Fruit fly (Drosophila melanogaster): ENCODE data around the gene CG13893.
A peak's percentile ranks its signal among the peaks of the same experiment; 100 is the strongest.

The CG13893 gene

DNA sequence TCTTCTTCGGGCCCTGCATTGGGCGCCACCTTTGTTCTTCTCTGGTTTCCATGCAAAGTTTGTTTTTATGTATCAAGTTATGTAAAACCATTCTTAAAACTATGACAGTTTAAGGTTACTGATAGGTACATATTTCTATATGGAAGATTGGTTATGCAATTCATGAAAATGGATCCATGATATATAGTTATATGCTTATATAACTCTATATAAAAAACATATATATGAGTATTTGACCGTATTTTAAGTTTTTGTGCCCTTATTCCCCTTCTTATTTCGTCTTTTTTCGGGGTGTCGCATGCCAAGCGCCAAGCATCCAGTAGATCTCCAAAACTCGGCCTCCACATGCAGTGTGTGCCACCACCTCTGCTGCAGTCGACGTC, 12.3 kb upstream of the CG13893 start:
- peak; percentile 60 for TF ChIP-seq Eip78C (GFP tag)
- no peak for TF ChIP-seq CG32006 (GFP tag; optimal IDR thresholded peaks at IDR 0.05)
- TF ChIP-seq CG6854 (GFP tag; optimal IDR thresholded peaks at IDR 0.05): no peak
- TF ChIP-seq topi (GFP tag; optimal IDR thresholded peaks at IDR 0.05): no peak

DNA sequence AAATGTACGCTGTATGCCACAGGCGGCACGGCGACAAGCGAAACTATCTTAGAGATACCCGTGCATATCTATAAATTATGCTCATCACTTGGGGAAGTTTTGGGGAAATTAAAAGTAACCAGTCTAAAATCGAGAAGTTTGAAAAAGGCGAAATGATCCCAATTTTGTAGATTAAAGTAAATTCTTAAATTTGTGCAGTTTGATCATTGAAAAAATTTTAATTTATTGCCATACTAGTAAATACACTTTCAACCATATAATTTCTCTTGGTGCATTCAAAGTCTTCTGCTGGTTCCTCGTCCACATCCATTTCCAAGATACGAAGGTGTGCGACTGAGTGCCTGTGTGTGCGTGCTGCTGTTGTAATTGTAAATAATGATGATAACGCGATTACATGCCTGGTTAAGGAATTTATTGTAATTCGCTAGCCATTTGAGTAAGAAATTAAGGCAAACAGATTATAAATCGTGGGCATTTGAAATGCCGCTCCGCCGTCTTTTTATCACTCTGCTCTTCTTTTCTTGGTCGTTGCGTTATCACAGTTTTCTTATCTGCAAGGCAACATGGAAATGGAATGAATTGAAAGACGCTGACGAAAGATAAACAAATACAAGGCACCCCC, 11.7 kb upstream of the CG13893 start:
- peak; percentile 70 for TF ChIP-seq CG3919 (GFP tag; optimal IDR thresholded peaks at IDR 0.05)
- no peak for TF ChIP-seq Eip93F (GFP tag; optimal IDR thresholded peaks at IDR 0.05)
- TF ChIP-seq CG6792 (GFP tag; optimal IDR thresholded peaks at IDR 0.05): peak; percentile 52
- peak; percentile 38 for TF ChIP-seq dsx (GFP tag; optimal IDR thresholded peaks at IDR 0.05; ENCODE audit: poor library complexity, severe bottlenecking)
- TF ChIP-seq CG32006 (GFP tag; optimal IDR thresholded peaks at IDR 0.05): peak; percentile 85
- TF ChIP-seq CG4318 (GFP tag; optimal IDR thresholded peaks at IDR 0.05): peak; percentile 73
- peak; percentile 57 for TF ChIP-seq esn (GFP tag; optimal IDR thresholded peaks at IDR 0.05)
- peak; percentile 87 for TF ChIP-seq CG8119 (GFP tag; IDR thresholded peaks at IDR 0.05)
- peak; percentile 91 for TF ChIP-seq Eip78C (GFP tag)
- peak; percentile 1 to 5 for TF ChIP-seq ss (GFP tag; optimal IDR thresholded peaks at IDR 0.05)
- no peak for TF ChIP-seq CG7368 (GFP tag; optimal IDR thresholded peaks at IDR 0.05)
- peak; percentile 28 for TF ChIP-seq Hr39 (GFP tag; optimal IDR thresholded peaks at IDR 0.05)
- no peak for TF ChIP-seq Hr38 (GFP tag; optimal IDR thresholded peaks at IDR 0.05)
- TF ChIP-seq CG15336 (GFP tag; IDR thresholded peaks at IDR 0.05): peak; percentile 87
- TF ChIP-seq Eip75B (GFP tag; optimal IDR thresholded peaks at IDR 0.05): peak; percentile 67
- TF ChIP-seq fd59A (GFP tag; optimal IDR thresholded peaks at IDR 0.05): peak; percentile 35
- TF ChIP-seq salr (GFP tag; optimal IDR thresholded peaks at IDR 0.05): peak in 1 of 2 experiments; percentile 80
- peak; percentile 78 for TF ChIP-seq CG6163 (GFP tag; IDR thresholded peaks at IDR 0.05)
- TF ChIP-seq topi (GFP tag; optimal IDR thresholded peaks at IDR 0.05): peak; percentile 31
- peak; percentile 54 for TF ChIP-seq CG8632 (GFP tag; optimal IDR thresholded peaks at IDR 0.05)
- TF ChIP-seq dac (GFP tag; optimal IDR thresholded peaks at IDR 0.05): peak; percentile 61
- TF ChIP-seq CG16779 (tag; optimal IDR thresholded peaks at IDR 0.05): peak; percentile 41
- TF ChIP-seq CG6854 (GFP tag; optimal IDR thresholded peaks at IDR 0.05): no peak
- TF ChIP-seq CG1621 (tag; optimal IDR thresholded peaks at IDR 0.05): peak; percentile 39
- peak; percentile 50 for TF ChIP-seq CG3032 (tag; optimal IDR thresholded peaks at IDR 0.05)
- TF ChIP-seq Ets21C (GFP tag; optimal IDR thresholded peaks at IDR 0.05): no peak
- peak; percentile 31 for TF ChIP-seq fkh (GFP tag; optimal IDR thresholded peaks at IDR 0.05)
- TF ChIP-seq CG10631 (GFP tag; optimal IDR thresholded peaks at IDR 0.05): peak; percentile 79
- peak; percentile 39 for TF ChIP-seq cyc (GFP tag; optimal IDR thresholded peaks at IDR 0.05)
- peak; percentile 76 for TF ChIP-seq achi (GFP tag; optimal IDR thresholded peaks at IDR 0.05)
- TF ChIP-seq Hr4 (GFP tag; optimal IDR thresholded peaks at IDR 0.05): peak; percentile 78
- TF ChIP-seq Blimp-1 (GFP tag; optimal IDR thresholded peaks at IDR 0.05): no peak
- peak; percentile 84 for TF ChIP-seq eg (GFP tag; IDR thresholded peaks at IDR 0.05)
- peak; percentile 64 for TF ChIP-seq CG11762 (GFP tag; optimal IDR thresholded peaks at IDR 0.05; ENCODE audit: insufficient read depth)
- peak; percentile 26 for TF ChIP-seq Sox102F (GFP tag; optimal IDR thresholded peaks at IDR 0.05)
- TF ChIP-seq CG10669 (GFP tag; optimal IDR thresholded peaks at IDR 0.05): peak; percentile 55
- TF ChIP-seq Gug (GFP tag; IDR thresholded peaks at IDR 0.05): peak; percentile 70
- TF ChIP-seq OdsH (GFP tag; optimal IDR thresholded peaks at IDR 0.05): peak; percentile 75
- TF ChIP-seq Smox (GFP tag; optimal IDR thresholded peaks at IDR 0.05): peak; percentile 29
- no peak for TF ChIP-seq vri (GFP tag; optimal IDR thresholded peaks at IDR 0.05)
- TF ChIP-seq Lpt (GFP tag; optimal IDR thresholded peaks at IDR 0.05): peak; percentile 73
- TF ChIP-seq CG9139 (GFP tag; optimal IDR thresholded peaks at IDR 0.05): peak; percentile 21
- peak; percentile 67 for TF ChIP-seq Ets96B (tag; optimal IDR thresholded peaks at IDR 0.05)
- TF ChIP-seq svp (GFP tag): peak; percentile 51
- peak; percentile 67 for TF ChIP-seq net (GFP tag; optimal IDR thresholded peaks at IDR 0.05)
- TF ChIP-seq pdm3 (GFP tag; optimal IDR thresholded peaks at IDR 0.05): peak; percentile 69
- TF ChIP-seq CG34406 (GFP tag; optimal IDR thresholded peaks at IDR 0.05): peak; percentile 54
- peak; percentile 35; the same call in 1 of the 2 replicates for TF ChIP-seq CG11294 (GFP tag; IDR thresholded peaks at IDR 0.05)

All from whole organism, prepupa.